Worm (Caenorhabditis elegans) whole organism, young adult: ENCODE results near the gene dct-6.

Experiments
- B0336.3 ChIP-seq: fragments of 200-800 bp; sonication (Bioruptor generic); IDR thresholded peaks from 2 replicates; pipeline ENCODE4 v1.3.6; 2022; ENCODE audit warnings: missing genetic modification characterization, missing compliant biosample characterization
- C17E4.6 ChIP-seq: fragments of 200-800 bp; sonication (Bioruptor generic); IDR thresholded peaks from 2 replicates; pipeline ENCODE4 v1.3.6; 2022; ENCODE audit warnings: missing genetic modification reagents, missing genetic modification characterization, missing compliant biosample characterization
- F39B2.1 ChIP-seq: fragments of 200-800 bp; sonication (Bioruptor generic); IDR thresholded peaks from 2 replicates; pipeline ENCODE4 v1.3.6; 2022; ENCODE audit warnings: missing genetic modification reagents, missing genetic modification characterization, missing compliant biosample characterization
- F49E8.2 ChIP-seq: sonication (generic microtip); optimal IDR thresholded peaks from 3 replicates; lab custom pipeline; 2017; ENCODE audit warnings: missing genetic modification characterization, mild to moderate bottlenecking, missing compliant biosample characterization, antibody characterized with exemption, moderate library complexity; ENCODE audit not compliant: insufficient read depth
- F57A8.1 ChIP-seq: fragments of 200-800 bp; sonication (Bioruptor generic); optimal IDR thresholded peaks from 2 replicates; lab custom pipeline; 2018; ENCODE audit warnings: mild to moderate bottlenecking, missing genetic modification characterization, moderate library complexity, missing compliant biosample characterization
- F57C9.4 ChIP-seq: sonication (generic microtip); optimal IDR thresholded peaks from 2 replicates; lab custom pipeline; 2017; ENCODE audit warnings: mild to moderate bottlenecking, missing genetic modification characterization, missing compliant biosample characterization
- K11D2.4 ChIP-seq: fragments of 200-800 bp; sonication (Bioruptor generic); IDR thresholded peaks from 2 replicates; pipeline ENCODE4 v1.3.6; 2022; ENCODE audit warnings: missing genetic modification reagents, missing genetic modification characterization, missing compliant biosample characterization
- T07F8.4 ChIP-seq: sonication (generic microtip); optimal IDR thresholded peaks from 2 replicates; lab custom pipeline; 2016; ENCODE audit warnings: mild to moderate bottlenecking, missing genetic modification characterization, moderate library complexity, missing compliant biosample characterization
- Y53G8AR.9 ChIP-seq: fragments of 200-800 bp; sonication (Bioruptor generic); conservative IDR thresholded peaks from 2 replicates; pipeline ENCODE4 v1.3.6; 2022; ENCODE audit warnings: missing genetic modification reagents, missing genetic modification characterization, missing compliant biosample characterization
- Y56A3A.18 ChIP-seq: fragments of 200-800 bp; sonication (Bioruptor generic); IDR thresholded peaks from 2 replicates; pipeline ENCODE4 v1.3.6; 2022; ENCODE audit warnings: missing genetic modification reagents, missing genetic modification characterization, missing compliant biosample characterization
- Y79H2A.3 ChIP-seq: fragments of 200-800 bp; sonication (Bioruptor generic); conservative IDR thresholded peaks from 2 replicates; pipeline ENCODE4 v1.3.6; 2022; ENCODE audit warnings: missing genetic modification reagents, missing genetic modification characterization, missing compliant biosample characterization
- aptf-3 ChIP-seq: fragments of 200-800 bp; sonication (Bioruptor generic); IDR thresholded peaks from 2 replicates; pipeline ENCODE4 v1.3.6; 2022; ENCODE audit warnings: missing genetic modification characterization, missing compliant biosample characterization
- athp-1 ChIP-seq: sonication (generic microtip); optimal IDR thresholded peaks from 2 replicates; lab custom pipeline; 2017; ENCODE audit warnings: mild to moderate bottlenecking, missing genetic modification characterization, missing compliant biosample characterization
- attf-5 ChIP-seq: fragments of 200-800 bp; sonication (Bioruptor generic); optimal IDR thresholded peaks from 2 replicates; lab custom pipeline; 2018; ENCODE audit warnings: mild to moderate bottlenecking, missing genetic modification characterization, missing compliant biosample characterization
- bed-1 ChIP-seq: fragments of 200-800 bp; sonication (Bioruptor generic); IDR thresholded peaks from 2 replicates; pipeline ENCODE4 v1.3.6; 2022; ENCODE audit warnings: missing genetic modification reagents, missing genetic modification characterization, missing compliant biosample characterization
- ccch-3 ChIP-seq: fragments of 200-800 bp; sonication (Bioruptor generic); optimal IDR thresholded peaks from 2 replicates; lab custom pipeline; 2018; ENCODE audit warnings: mild to moderate bottlenecking, missing genetic modification characterization, missing compliant biosample characterization
- cebp-1 ChIP-seq, 2 experiments: fragments of 200-800 bp in 1 of 2; sonication (Bioruptor generic) in 1 of 2; sonication (generic microtip) in 1 of 2; IDR thresholded peaks in 1 of 2; optimal IDR thresholded peaks in 1 of 2; 2 replicates each; pipeline versions ENCODE4 v1.3.6 to Lab custom; 2017 to 2022; ENCODE audit warnings: missing compliant biosample characterization in 2 of 2, missing genetic modification characterization in 2 of 2, mild to moderate bottlenecking in 1 of 2, missing genetic modification reagents in 1 of 2, moderate library complexity in 1 of 2
- ceh-40 ChIP-seq: fragments of 200-800 bp; sonication (Bioruptor generic); IDR thresholded peaks from 2 replicates; pipeline ENCODE4 v1.3.6; 2022; ENCODE audit warnings: missing genetic modification characterization, missing compliant biosample characterization
- chd-7 ChIP-seq: sonication (generic microtip); optimal IDR thresholded peaks from 2 replicates; lab custom pipeline; 2016; ENCODE audit warnings: mild to moderate bottlenecking, missing genetic modification characterization, moderate library complexity, missing compliant biosample characterization
- dpff-1 ChIP-seq: sonication (generic microtip); optimal IDR thresholded peaks from 2 replicates; lab custom pipeline; 2017; ENCODE audit warnings: mild to moderate bottlenecking, missing genetic modification characterization, missing compliant biosample characterization
- efl-1 ChIP-seq: fragments of 150-350 bp; optimal IDR thresholded peaks from 2 replicates; lab custom pipeline; 2014; ENCODE audit warnings: missing biosample characterization, missing genetic modification reagents, missing genetic modification characterization
- egl-18 ChIP-seq: fragments of 200-800 bp; sonication (Bioruptor generic); IDR thresholded peaks from 2 replicates; pipeline ENCODE4 v1.3.6; 2022; ENCODE audit warnings: missing genetic modification reagents, missing genetic modification characterization, missing compliant biosample characterization
- ets-4 ChIP-seq: fragments of 200-800 bp; sonication (Bioruptor generic); optimal IDR thresholded peaks from 2 replicates; lab custom pipeline; 2018; ENCODE audit warnings: mild to moderate bottlenecking, missing genetic modification characterization, missing compliant biosample characterization
- fkh-3 ChIP-seq: sonication (generic microtip); optimal IDR thresholded peaks from 2 replicates; lab custom pipeline; 2016; ENCODE audit warnings: mild to moderate bottlenecking, missing genetic modification characterization, missing compliant biosample characterization
- gei-17 ChIP-seq: fragments of 200-800 bp; sonication (Bioruptor generic); optimal IDR thresholded peaks from 2 replicates; lab custom pipeline; 2018; ENCODE audit warnings: mild to moderate bottlenecking, missing genetic modification characterization, missing compliant biosample characterization
- hlh-26 ChIP-seq: fragments of 200-800 bp; sonication (Bioruptor generic); conservative IDR thresholded peaks from 2 replicates; pipeline ENCODE4 v1.3.6; 2022; ENCODE audit warnings: missing genetic modification reagents, missing genetic modification characterization, missing compliant biosample characterization
- hmg-1.2 ChIP-seq: fragments of 200-800 bp; sonication (Bioruptor generic); IDR thresholded peaks from 2 replicates; pipeline ENCODE4 v1.3.6; 2022; ENCODE audit warnings: missing genetic modification reagents, missing genetic modification characterization, missing compliant biosample characterization
- madf-3 ChIP-seq: fragments of 200-800 bp; sonication (Bioruptor generic); IDR thresholded peaks from 2 replicates; pipeline ENCODE4 v1.3.6; 2022; ENCODE audit warnings: missing genetic modification reagents, missing genetic modification characterization, missing compliant biosample characterization
- madf-8 ChIP-seq: fragments of 200-800 bp; sonication (Bioruptor generic); conservative IDR thresholded peaks from 2 replicates; pipeline ENCODE4 v1.3.6; 2022; ENCODE audit warnings: missing genetic modification reagents, missing genetic modification characterization, missing compliant biosample characterization
- mcd-1 ChIP-seq: fragments of 200-800 bp; sonication (Bioruptor generic); IDR thresholded peaks from 2 replicates; pipeline ENCODE4 v1.3.6; 2022; ENCODE audit warnings: missing genetic modification reagents, missing genetic modification characterization, missing compliant biosample characterization
- mel-28 ChIP-seq: sonication (generic microtip); optimal IDR thresholded peaks from 2 replicates; lab custom pipeline; 2016; ENCODE audit warnings: borderline replicate concordance, mild to moderate bottlenecking, missing genetic modification characterization, missing compliant biosample characterization
- nfyb-1 ChIP-seq: fragments of 200-800 bp; sonication (Bioruptor generic); IDR thresholded peaks from 2 replicates; pipeline ENCODE4 v1.3.6; 2022; ENCODE audit warnings: missing genetic modification reagents, missing genetic modification characterization, missing compliant biosample characterization
- nhr-80 ChIP-seq: sonication (generic microtip); optimal IDR thresholded peaks from 2 replicates; lab custom pipeline; 2016; ENCODE audit warnings: missing genetic modification characterization, missing compliant biosample characterization
- repo-1 ChIP-seq: sonication (generic microtip); optimal IDR thresholded peaks from 2 replicates; lab custom pipeline; 2017; ENCODE audit warnings: mild to moderate bottlenecking, missing genetic modification characterization, missing compliant biosample characterization
- sea-2 ChIP-seq: fragments of 200-800 bp; sonication (Bioruptor generic); IDR thresholded peaks from 2 replicates; pipeline ENCODE4 v1.3.6; 2022; ENCODE audit warnings: missing genetic modification characterization, missing compliant biosample characterization
- snpc-4 ChIP-seq, 5 experiments: fragments of 150-350 bp in 1 of 5; sonication (generic microtip) in 4 of 5; optimal IDR thresholded peaks; 2 replicates each; lab custom pipeline; 2014 to 2018; ENCODE audit warnings: missing genetic modification characterization in 5 of 5, missing biosample characterization in 3 of 5, antibody characterized with exemption in 2 of 5, mild to moderate bottlenecking in 2 of 5, missing compliant biosample characterization in 2 of 5, missing genotype in 2 of 5, moderate library complexity in 2 of 5, missing genetic modification reagents in 1 of 5
- somi-1 ChIP-seq: fragments of 200-800 bp; sonication (Bioruptor generic); optimal IDR thresholded peaks from 2 replicates; lab custom pipeline; 2018; ENCODE audit warnings: mild to moderate bottlenecking, missing genetic modification characterization, missing compliant biosample characterization
- tlf-1 ChIP-seq: fragments of 200-800 bp; sonication (Bioruptor generic); optimal IDR thresholded peaks from 2 replicates; lab custom pipeline; 2018; ENCODE audit warnings: mild to moderate bottlenecking, missing genetic modification characterization, missing compliant biosample characterization
- xnd-1 ChIP-seq: sonication (generic microtip); optimal IDR thresholded peaks from 2 replicates; lab custom pipeline; 2016; ENCODE audit warnings: missing genotype, missing genetic modification reagents, missing genetic modification characterization, missing compliant biosample characterization
- zfh-2 ChIP-seq: fragments of 200-800 bp; sonication (Bioruptor generic); conservative IDR thresholded peaks from 2 replicates; pipeline ENCODE4 v1.3.6; 2022; ENCODE audit warnings: missing genetic modification reagents, missing genetic modification characterization, missing compliant biosample characterization
- zim-3 ChIP-seq: sonication (generic microtip); optimal IDR thresholded peaks from 2 replicates; lab custom pipeline; 2017; ENCODE audit warnings: mild to moderate bottlenecking, missing genetic modification characterization, moderate library complexity, missing compliant biosample characterization
- ztf-3 ChIP-seq: fragments of 200-800 bp; sonication (Bioruptor generic); optimal IDR thresholded peaks from 2 replicates; lab custom pipeline; 2018; ENCODE audit warnings: mild to moderate bottlenecking, missing genetic modification characterization, missing compliant biosample characterization

Gene dct-6

ce11 chrIII:5965839-5966463, at the start of gene dct-6:
TSS of gene dct-6 (plus strand) at chrIII:5966413.
- peak; percentile 41 for TF ChIP-seq nhr-80
- TF ChIP-seq fkh-3 (tag; lab: Kevin White, UChicago): no peak

ce11 chrIII:5917365-5917958, 48.8 kb upstream of the dct-6 start:
- TF ChIP-seq cebp-1 (GFP tag; IDR thresholded peaks at IDR 0.05; lab: Robert Waterston, UW) (peak; percentile 87), cebp-1 (tag; optimal IDR thresholded peaks at IDR 0.05; lab: Kevin White, UChicago) (peak; percentile 86), K11D2.4 (GFP tag; lab: Robert Waterston, UW) (no peak), ceh-40 (GFP tag; lab: Robert Waterston, UW) (no peak), ztf-3 (GFP tag; lab: Kevin White, UChicago) (no peak), repo-1 (tag; lab: Kevin White, UChicago) (peak; percentile 53), egl-18 (GFP tag; lab: Robert Waterston, UW) (no peak), Y56A3A.18 (GFP tag; lab: Robert Waterston, UW) (0 out of 2 replicates have a peak, but pooled peaks have one; percentile 15), attf-5 (peak; percentile 26), tlf-1 (peak; percentile 44), ccch-3 (GFP tag; lab: Kevin White, UChicago) (no peak), snpc-4 (GFP tag; optimal IDR thresholded peaks at IDR 0.05; lab: Kevin White, UChicago) (no peak), snpc-4 (tag; optimal IDR thresholded peaks at IDR 0.05; lab: Kevin White, UChicago) (no peak), chd-7 (tag; lab: Kevin White, UChicago) (peak; percentile 8), C17E4.6 (GFP tag; lab: Robert Waterston, UW) (no peak), hmg-1.2 (GFP tag; lab: Robert Waterston, UW) (peak; percentile 19; the same call in 1 of the 2 replicates), xnd-1 (no peak), nhr-80 (peak; percentile 62), B0336.3 (GFP tag; lab: Robert Waterston, UW) (no peak)

- no peak for TF ChIP-seq cebp-1 (GFP tag; IDR thresholded peaks at IDR 0.05; lab: Robert Waterston, UW)
- peak; percentile 36 for TF ChIP-seq cebp-1 (tag; optimal IDR thresholded peaks at IDR 0.05; lab: Kevin White, UChicago)
- TF ChIP-seq gei-17 (GFP tag; lab: Kevin White, UChicago): no peak
- TF ChIP-seq mcd-1 (GFP tag; lab: Robert Waterston, UW): peak; percentile 8; the same call in 1 of the 2 replicates
- no peak for TF ChIP-seq ets-4 (GFP tag; lab: Kevin White, UChicago)
- TF ChIP-seq mel-28 (tag; lab: Kevin White, UChicago): no peak
- TF ChIP-seq zfh-2 (GFP tag; lab: Robert Waterston, UW): no peak
- TF ChIP-seq bed-1 (GFP tag; lab: Robert Waterston, UW): no peak
- no peak for TF ChIP-seq aptf-3 (GFP tag; lab: Robert Waterston, UW)
- TF ChIP-seq ztf-3 (GFP tag; lab: Kevin White, UChicago): no peak
- no peak for TF ChIP-seq T07F8.4 (tag; lab: Kevin White, UChicago)
- peak; percentile 66 for TF ChIP-seq somi-1 (GFP tag; lab: Kevin White, UChicago)
- no peak for TF ChIP-seq Y53G8AR.9
- no peak for TF ChIP-seq F57C9.4 (tag; lab: Kevin White, UChicago)
- TF ChIP-seq dpff-1 (tag; lab: Kevin White, UChicago): no peak
- TF ChIP-seq madf-8 (GFP tag; lab: Robert Waterston, UW): no peak
- TF ChIP-seq zim-3 (tag; lab: Kevin White, UChicago): no peak
- no peak for TF ChIP-seq F49E8.2 (tag; lab: Kevin White, UChicago)
- TF ChIP-seq repo-1 (tag; lab: Kevin White, UChicago): no peak
- TF ChIP-seq efl-1 (GFP tag; lab: Kevin White, UChicago): no peak
- TF ChIP-seq attf-5: no peak
- no peak for TF ChIP-seq athp-1 (tag; lab: Kevin White, UChicago)
- 0 out of 2 replicates have a peak, but pooled peaks have one; percentile 13 for TF ChIP-seq nfyb-1
- TF ChIP-seq hlh-26 (GFP tag; lab: Robert Waterston, UW): no peak
- TF ChIP-seq Y79H2A.3 (GFP tag; lab: Robert Waterston, UW): no peak
- no peak for TF ChIP-seq F57A8.1 (GFP tag; lab: Kevin White, UChicago)
- TF ChIP-seq F39B2.1 (GFP tag; lab: Robert Waterston, UW): no peak
- no peak for TF ChIP-seq madf-3 (GFP tag; lab: Robert Waterston, UW)
- TF ChIP-seq sea-2 (GFP tag; lab: Robert Waterston, UW): no peak
Measured at ce11 chrIII:5919799-5920387, 46.3 kb upstream of the dct-6 start, which contains the start of the genes tdo-2 and C28H8.2. TSS of gene tdo-2 (minus strand) at chrIII:5919955. TSS of gene C28H8.2 (plus strand) at chrIII:5920322.
